Fruit fly (Drosophila melanogaster) whole organism, pupa: ENCODE data around the gene PyK.

ENCODE experiments used
- CG10348 ChIP-seq: fragments of 200-800 bp; sonication (Bioruptor generic); IDR thresholded peaks from 2 replicates; pipeline ENCODE4 v1.3.6; 2022; ENCODE audit warnings: missing biosample characterization, missing genetic modification characterization
- CG13204 ChIP-seq: fragments of 200-800 bp; sonication (Bioruptor generic); optimal IDR thresholded peaks from 2 replicates; lab custom pipeline; 2018; ENCODE audit warnings: missing biosample characterization, mild to moderate bottlenecking, missing genetic modification characterization, moderate library complexity
- CG14655 ChIP-seq: fragments of 200-800 bp; sonication (Bioruptor generic); optimal IDR thresholded peaks from 3 replicates; lab custom pipeline; 2017; ENCODE audit warnings: mild to moderate bottlenecking, missing biosample characterization, missing genetic modification reagents, missing genetic modification characterization
- CG8159 ChIP-seq: fragments of 200-800 bp; sonication (Bioruptor generic); optimal IDR thresholded peaks from 3 replicates; lab custom pipeline; 2018; ENCODE audit warnings: missing biosample characterization, mild to moderate bottlenecking, missing genetic modification characterization, moderate library complexity
- CG8301 ChIP-seq: fragments of 200-800 bp; sonication (Bioruptor generic); optimal IDR thresholded peaks from 2 replicates; lab custom pipeline; 2018; ENCODE audit warnings: missing biosample characterization, mild to moderate bottlenecking, missing genetic modification characterization
- CG9948 ChIP-seq: fragments of 200-800 bp; sonication (Bioruptor generic); optimal IDR thresholded peaks from 2 replicates; lab custom pipeline; 2018; ENCODE audit warnings: missing biosample characterization, mild to moderate bottlenecking, missing genetic modification characterization, moderate library complexity
- D1 ChIP-seq: fragments of 200-800 bp; sonication (Bioruptor generic); optimal IDR thresholded peaks from 2 replicates; lab custom pipeline; 2018; ENCODE audit warnings: missing biosample characterization, mild to moderate bottlenecking, missing genetic modification characterization, moderate library complexity
- Ets98B ChIP-seq: fragments of 200-800 bp; sonication (Bioruptor generic); IDR thresholded peaks from 2 replicates; pipeline ENCODE4 v1.3.6; 2022; ENCODE audit warnings: missing biosample characterization, missing genetic modification characterization
- Pif1A ChIP-seq: fragments of 200-800 bp; sonication (Bioruptor generic); optimal IDR thresholded peaks from 3 replicates; lab custom pipeline; 2016; ENCODE audit warnings: missing biosample characterization, missing genetic modification characterization
- Pif1B ChIP-seq: fragments of 200-800 bp; sonication (Bioruptor generic); optimal IDR thresholded peaks from 3 replicates; lab custom pipeline; 2016; ENCODE audit warnings: missing biosample characterization, missing genetic modification characterization
- gl ChIP-seq: fragments of 200-800 bp; sonication (Bioruptor generic); optimal IDR thresholded peaks from 2 replicates; lab custom pipeline; 2018; ENCODE audit warnings: missing biosample characterization, mild to moderate bottlenecking, missing genetic modification characterization

dm6 chr3R:22410537-22411360 is 43.4 kb downstream of the PyK start, which contains the start of the genes CG13850 and lqfR:
- no peak for TF ChIP-seq gl (tag; lab: Kevin White, UChicago)
- no peak for TF ChIP-seq CG8301 (tag; lab: Kevin White, UChicago)
- 0 out of 2 replicates have a peak, but pooled peaks have one; percentile 14 for TF ChIP-seq CG10348 (GFP tag; lab: Robert Waterston, UW)
- peak; percentile 14 for TF ChIP-seq Pif1B
- peak; percentile 35 for TF ChIP-seq CG9948 (tag; lab: Kevin White, UChicago)
- TF ChIP-seq CG13204 (GFP tag; lab: Kevin White, UChicago) = no peak
- no peak for TF ChIP-seq Ets98B (GFP tag; lab: Robert Waterston, UW)
- peak; percentile 62 for TF ChIP-seq CG8159 (tag; lab: Kevin White, UChicago)
- TF ChIP-seq D1 (tag; lab: Kevin White, UChicago) = no peak
- TF ChIP-seq Pif1A (GFP tag; lab: Kevin White, UChicago) = no peak
- no peak for TF ChIP-seq CG14655 (GFP tag; lab: Kevin White, UChicago)
